Worm (Caenorhabditis elegans) whole organism, L2 larva: ENCODE results near the gene inx-8.

Experiments used
- R02D3.7 ChIP-seq: fragments of 150-350 bp; optimal IDR thresholded peaks from 2 replicates; lab custom pipeline; 2014; ENCODE audit warnings: missing biosample characterization, missing genetic modification characterization
- alr-1 ChIP-seq: fragments of 150-350 bp; optimal IDR thresholded peaks from 2 replicates; lab custom pipeline; 2014; ENCODE audit warnings: missing biosample characterization, missing genetic modification characterization
- ceh-82 ChIP-seq: fragments of 150-350 bp; optimal IDR thresholded peaks from 2 replicates; lab custom pipeline; 2014; ENCODE audit warnings: missing biosample characterization, missing genetic modification characterization
- mdl-1 ChIP-seq, 2 experiments: fragments of 150-350 bp in 1 of 2; sonication (generic microtip) in 1 of 2; optimal IDR thresholded peaks; 2 replicates each; lab custom pipeline; 2017; ENCODE audit warnings: missing biosample characterization in 2 of 2, missing genetic modification characterization in 2 of 2
- nhr-11 ChIP-seq: fragments of 150-350 bp; optimal IDR thresholded peaks from 2 replicates; lab custom pipeline; 2014; ENCODE audit warnings: missing biosample characterization, missing genetic modification characterization
- nhr-12 ChIP-seq: fragments of 150-350 bp; optimal IDR thresholded peaks from 2 replicates; lab custom pipeline; 2014; ENCODE audit warnings: missing biosample characterization, missing genetic modification characterization
- nhr-129 ChIP-seq: fragments of 150-350 bp; optimal IDR thresholded peaks from 2 replicates; lab custom pipeline; 2014; ENCODE audit warnings: missing biosample characterization, missing genetic modification characterization
- nhr-77 ChIP-seq: fragments of 150-350 bp; optimal IDR thresholded peaks from 2 replicates; lab custom pipeline; 2014; ENCODE audit warnings: missing biosample characterization, missing genetic modification characterization
- unc-62 ChIP-seq: fragments of 150-350 bp; optimal IDR thresholded peaks from 2 replicates; lab custom pipeline; 2014; ENCODE audit warnings: missing biosample characterization, missing genetic modification reagents, missing genetic modification characterization
- zag-1 ChIP-seq: fragments of 150-350 bp; optimal IDR thresholded peaks from 2 replicates; lab custom pipeline; 2014; ENCODE audit warnings: missing biosample characterization, missing genetic modification characterization

- TF ChIP-seq nhr-129 (tag; lab: Kevin White, UChicago): no peak
- TF ChIP-seq R02D3.7 (tag; lab: Kevin White, UChicago): no peak
- TF ChIP-seq nhr-77 (tag; lab: Kevin White, UChicago): no peak
- TF ChIP-seq nhr-11 (tag; lab: Kevin White, UChicago): no peak
- TF ChIP-seq nhr-12 (tag; lab: Kevin White, UChicago): no peak
- TF ChIP-seq zag-1 (tag; lab: Kevin White, UChicago): no peak
- no peak for TF ChIP-seq alr-1 (tag; lab: Kevin White, UChicago)
- no peak for TF ChIP-seq mdl-1 (tag; optimal IDR thresholded peaks at IDR 0.05; lab: Kevin White, UChicago)
- TF ChIP-seq unc-62: no peak
- TF ChIP-seq ceh-82 (tag; lab: Kevin White, UChicago): no peak
These were observed 21.6 kb upstream of the inx-8 start, which contains the start of the genes acl-3 and ndub-6 for ce11 chrIV:11651965-11652453.
